Worm (Caenorhabditis elegans): ENCODE results near the gene sym-2.

sym-2 gene

DNA sequence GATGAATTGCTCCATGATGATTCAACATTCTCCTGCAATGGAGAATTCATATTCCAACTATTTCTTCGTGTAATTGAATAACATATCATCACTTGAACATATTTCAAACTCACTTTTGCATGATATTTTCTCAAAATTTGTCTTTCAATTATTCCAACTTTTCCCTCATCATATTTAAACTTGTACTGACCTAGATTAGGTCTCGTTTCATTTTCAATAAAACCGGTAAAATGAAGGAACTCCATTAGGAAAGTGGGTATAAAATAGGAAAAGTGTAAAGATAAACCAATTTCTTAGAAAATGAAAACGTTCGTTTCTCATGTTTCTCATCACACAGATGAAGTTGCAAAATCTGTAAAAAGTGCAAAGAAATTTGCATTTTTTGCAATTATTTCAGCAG lies 36.0 kb downstream of the sym-2 start, which contains the start of gene col-78:
Gene col-78 (plus strand): TSS at position 301 of the 400 bp plus-strand sequence.
- no peak for TF ChIP-seq pha-4 (tag; optimal IDR thresholded peaks at IDR 0.05)
- no peak for TF ChIP-seq unc-39 (tag; optimal IDR thresholded peaks at IDR 0.05)

DNA sequence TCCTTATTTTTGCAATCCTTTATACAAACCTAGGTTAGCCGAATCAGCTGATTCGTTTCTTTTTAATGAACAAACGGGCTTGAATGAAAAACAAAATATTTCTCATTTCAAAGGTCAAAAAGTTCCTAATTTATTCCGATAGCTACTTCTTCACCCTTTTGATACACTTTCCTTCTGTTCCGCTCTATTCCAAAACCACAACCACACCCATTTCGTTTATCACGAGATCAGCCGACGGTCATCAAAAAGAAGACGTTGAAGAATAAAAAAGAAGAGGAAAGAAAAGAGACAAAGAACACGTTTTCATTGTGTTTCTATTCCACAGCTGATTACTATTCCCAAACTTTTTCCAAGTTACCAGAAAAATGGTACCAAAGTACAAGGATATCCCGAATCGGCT lies 40.2 kb downstream of the sym-2 start:
- TF ChIP-seq nhr-77 (tag; optimal IDR thresholded peaks at IDR 0.05) = no peak
- no peak for TF ChIP-seq nhr-23 (tag; optimal IDR thresholded peaks at IDR 0.05)
- no peak for TF ChIP-seq tbx-2 (tag; optimal IDR thresholded peaks at IDR 0.05)
- TF ChIP-seq ceh-9 (tag; optimal IDR thresholded peaks at IDR 0.05) = no peak
- TF ChIP-seq ztf-4 (tag; optimal IDR thresholded peaks at IDR 0.05) = no peak
- TF ChIP-seq elt-3 (tag; optimal IDR thresholded peaks at IDR 0.05) = no peak
- no peak for TF ChIP-seq elt-2 (tag; optimal IDR thresholded peaks at IDR 0.05)
- TF ChIP-seq nhr-67 (tag; optimal IDR thresholded peaks at IDR 0.05) = no peak
- no peak for TF ChIP-seq hmg-11 (tag; optimal IDR thresholded peaks at IDR 0.05)
- no peak for TF ChIP-seq mdl-1 (tag; optimal IDR thresholded peaks at IDR 0.05)

DNA sequence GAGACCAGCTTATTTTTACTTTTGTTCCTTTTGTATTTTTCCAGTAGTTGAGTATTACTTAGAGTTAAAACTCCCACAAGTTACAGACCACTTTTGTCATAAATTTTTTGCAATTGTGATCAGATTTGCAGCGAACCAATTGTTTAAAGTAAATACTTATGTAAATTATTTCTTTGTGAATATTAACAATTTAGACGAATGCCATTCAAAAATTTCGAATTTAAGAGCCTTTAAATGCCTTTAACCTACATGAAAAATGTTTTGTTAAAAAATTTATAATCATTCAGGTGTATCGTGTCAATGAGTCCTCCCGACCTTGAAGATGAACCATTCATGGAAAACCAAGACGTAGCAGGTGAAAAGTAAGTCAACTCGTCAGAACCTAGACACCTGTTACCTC lies 42.3 kb downstream of the sym-2 start, which contains the start of gene W07A12.4:
Gene W07A12.4 (plus strand): TSS at position 301 of the 400 bp plus-strand sequence.
- TF ChIP-seq ceh-82 (tag; optimal IDR thresholded peaks at IDR 0.05) (no peak), ceh-28 (tag; optimal IDR thresholded peaks at IDR 0.05) (no peak), nhr-77 (tag; optimal IDR thresholded peaks at IDR 0.05) (no peak), nhr-43 (tag; optimal IDR thresholded peaks at IDR 0.05; ENCODE audit: poor library complexity, severe bottlenecking) (no peak), lin-15B (tag; optimal IDR thresholded peaks at IDR 0.05) (no peak), nhr-76 (tag; optimal IDR thresholded peaks at IDR 0.05) (no peak), ztf-11 (tag; optimal IDR thresholded peaks at IDR 0.05) (no peak), R02D3.7 (tag; optimal IDR thresholded peaks at IDR 0.05) (no peak), nhr-67 (tag; optimal IDR thresholded peaks at IDR 0.05) (no peak), elt-2 (tag; optimal IDR thresholded peaks at IDR 0.05) (no peak), tbx-2 (tag; optimal IDR thresholded peaks at IDR 0.05) (no peak), nhr-25 (tag; optimal IDR thresholded peaks at IDR 0.05) (no peak), daf-12 (tag; optimal IDR thresholded peaks at IDR 0.05) (no peak), fkh-10 (GFP tag; optimal IDR thresholded peaks at IDR 0.05) (no peak), sea-2 (GFP tag; optimal IDR thresholded peaks at IDR 0.05) (no peak), fkh-2 (tag; optimal IDR thresholded peaks at IDR 0.05) (no peak), nhr-237 (tag; optimal IDR thresholded peaks at IDR 0.05) (no peak), mml-1 (tag; optimal IDR thresholded peaks at IDR 0.05) (no peak)

DNA sequence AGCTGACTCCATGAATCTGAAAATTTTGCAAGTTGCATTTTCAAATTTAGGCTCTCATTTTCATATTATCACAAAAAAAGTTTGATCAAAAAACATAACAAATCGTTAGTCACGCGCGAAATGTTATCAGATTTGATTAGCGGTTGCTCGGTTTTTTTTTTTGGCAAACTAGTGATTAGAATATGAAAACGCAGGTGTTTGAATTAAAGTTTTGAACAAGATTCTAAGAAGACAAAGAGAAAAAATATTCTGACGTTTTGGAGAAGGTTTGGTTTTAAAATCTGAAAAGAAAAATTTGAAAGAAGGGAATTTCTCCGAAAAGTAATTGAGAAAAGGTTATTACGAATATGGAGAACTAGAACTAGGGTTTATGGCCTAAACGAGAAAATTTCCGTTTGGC lies 43.9 kb downstream of the sym-2 start:
- TF ChIP-seq jun-1 (tag; optimal IDR thresholded peaks at IDR 0.05) (no peak), ceh-82 (tag; optimal IDR thresholded peaks at IDR 0.05) (no peak), nhr-12 (tag; optimal IDR thresholded peaks at IDR 0.05) (no peak), aly-2 (tag; optimal IDR thresholded peaks at IDR 0.05) (no peak), nhr-43 (tag; optimal IDR thresholded peaks at IDR 0.05; ENCODE audit: poor library complexity, severe bottlenecking) (no peak), unc-39 (tag; optimal IDR thresholded peaks at IDR 0.05) (no peak), nhr-67 (tag; optimal IDR thresholded peaks at IDR 0.05) (no peak), elt-1 (tag; optimal IDR thresholded peaks at IDR 0.05) (no peak)

DNA sequence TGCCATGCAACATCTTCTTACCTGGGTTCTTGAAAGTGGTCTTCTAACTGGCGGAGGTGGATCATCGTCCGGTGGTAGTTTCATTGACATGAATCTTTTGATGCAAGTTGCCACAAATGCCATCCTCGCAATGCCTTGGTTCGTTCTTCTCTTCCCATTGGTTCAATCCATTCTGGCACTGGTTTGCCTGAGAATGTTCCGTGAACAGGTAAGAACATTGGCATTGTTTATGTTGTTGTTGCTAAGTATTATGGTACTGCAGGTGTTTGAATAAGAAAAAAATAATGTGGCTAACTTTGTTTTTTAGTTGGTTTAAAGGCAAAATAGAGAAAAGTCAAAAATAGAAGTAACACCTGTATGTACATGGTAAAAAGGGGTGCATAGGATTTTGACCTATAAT lies 44.5 kb downstream of the sym-2 start:
- TF ChIP-seq nhr-28 (tag; optimal IDR thresholded peaks at IDR 0.05) (no peak), nhr-77 (tag; optimal IDR thresholded peaks at IDR 0.05) (no peak), zag-1 (tag; optimal IDR thresholded peaks at IDR 0.05) (no peak), ceh-9 (tag; optimal IDR thresholded peaks at IDR 0.05) (no peak), fkh-10 (GFP tag; optimal IDR thresholded peaks at IDR 0.05) (no peak), ceh-16 (tag; optimal IDR thresholded peaks at IDR 0.05) (no peak), eor-1 (tag; optimal IDR thresholded peaks at IDR 0.05) (no peak)

DNA sequence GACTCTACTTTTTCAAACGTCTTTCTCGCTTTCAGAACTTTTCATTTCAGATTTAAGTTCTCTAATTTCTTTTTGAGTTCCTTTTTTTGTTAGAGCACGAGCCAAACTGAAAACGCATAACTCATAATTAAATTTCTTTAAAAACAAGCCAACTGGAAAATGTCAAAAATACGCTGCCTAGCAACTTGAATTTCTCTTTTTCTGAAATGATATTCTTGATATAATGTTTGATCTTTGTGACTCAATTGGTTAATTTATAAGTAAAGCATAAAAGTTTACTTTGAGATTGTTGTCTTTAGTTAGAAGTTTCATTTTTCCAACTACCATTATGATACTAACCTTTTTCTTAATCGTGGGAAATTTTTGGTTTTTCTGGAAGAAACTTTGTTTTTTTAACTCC lies 47.2 kb downstream of the sym-2 start:
- no peak for TF ChIP-seq ceh-16 (tag; optimal IDR thresholded peaks at IDR 0.05)
